Fruit fly (Drosophila melanogaster): Measurements from ENCODE around the gene CG42540.

The CG42540 gene

DNA sequence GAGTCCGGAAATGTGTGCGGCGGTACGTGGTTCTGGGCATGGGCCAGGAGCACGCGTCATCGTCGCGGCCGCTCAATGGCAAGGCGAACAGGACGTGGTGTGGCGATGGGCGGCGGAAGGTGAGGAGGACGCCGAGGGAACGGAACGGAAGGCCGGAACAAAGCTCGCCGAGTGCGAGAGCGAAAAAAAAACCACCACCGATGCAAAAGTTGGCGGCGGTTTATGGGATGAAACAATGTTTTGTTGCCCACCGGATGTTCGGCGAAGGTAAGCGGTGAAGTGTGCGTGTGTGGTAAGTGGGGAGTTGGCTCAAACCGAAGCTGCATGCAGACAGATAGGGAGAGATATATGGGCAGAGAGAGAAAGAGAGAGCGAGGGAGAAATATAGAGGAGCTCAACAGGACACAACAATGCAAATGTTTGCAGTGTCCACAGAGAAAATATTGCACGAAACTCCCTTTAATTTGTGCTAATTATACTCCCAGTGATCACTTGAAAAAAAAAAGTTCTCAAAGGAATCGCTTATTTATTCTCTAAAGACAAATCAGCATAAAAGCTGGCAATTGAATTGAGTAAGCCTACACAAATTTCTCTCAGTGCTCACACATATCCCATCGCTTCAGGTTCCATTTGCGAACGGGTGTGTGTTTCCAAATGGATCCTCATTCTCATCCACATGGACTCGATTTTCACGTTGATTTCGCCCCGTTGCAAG lies 63.8 kb downstream of the CG42540 start:
- TF ChIP-seq gl (tag; optimal IDR thresholded peaks at IDR 0.05) (peak; percentile 3), CG9948 (tag; optimal IDR thresholded peaks at IDR 0.05) (peak; percentile 66), CG13204 (GFP tag; optimal IDR thresholded peaks at IDR 0.05) (peak; percentile 64), D1 (tag; optimal IDR thresholded peaks at IDR 0.05) (no peak), Pif1B (GFP tag; optimal IDR thresholded peaks at IDR 0.05) (peak; percentile 29), CG8159 (tag; optimal IDR thresholded peaks at IDR 0.05) (peak; percentile 67), Snoo (tag; optimal IDR thresholded peaks at IDR 0.05) (peak; percentile 48), CG10348 (GFP tag; IDR thresholded peaks at IDR 0.05) (no peak), CG34367 (tag; optimal IDR thresholded peaks at IDR 0.05) (peak; percentile 43), CG4496 (GFP tag; IDR thresholded peaks at IDR 0.05) (no peak; the same call in 2 of the 3 replicates), CG12605 (GFP tag; IDR thresholded peaks at IDR 0.05) (peak; percentile 53; the same call in 1 of the 2 replicates), rn (GFP tag; IDR thresholded peaks at IDR 0.05) (no peak), CG17806 (tag; optimal IDR thresholded peaks at IDR 0.05) (peak; percentile 63), CG14655 (GFP tag; optimal IDR thresholded peaks at IDR 0.05) (peak; percentile 46), CG32121 (GFP tag; IDR thresholded peaks at IDR 0.05) (0 out of 2 replicates have a peak, but pooled peaks have one; percentile 19), CG8301 (tag; optimal IDR thresholded peaks at IDR 0.05) (peak; percentile 29), Pif1A (GFP tag; optimal IDR thresholded peaks at IDR 0.05) (peak; percentile 61), CG15710 (tag; optimal IDR thresholded peaks at IDR 0.05) (peak; percentile 63), EcR (GFP tag; optimal IDR thresholded peaks at IDR 0.05) (no peak), fd96Ca (GFP tag; IDR thresholded peaks at IDR 0.05) (peak; percentile 30; the same call in 1 of the 3 replicates), Ets98B (GFP tag; IDR thresholded peaks at IDR 0.05) (peak; percentile 22; the same call in 1 of the 2 replicates)

DNA sequence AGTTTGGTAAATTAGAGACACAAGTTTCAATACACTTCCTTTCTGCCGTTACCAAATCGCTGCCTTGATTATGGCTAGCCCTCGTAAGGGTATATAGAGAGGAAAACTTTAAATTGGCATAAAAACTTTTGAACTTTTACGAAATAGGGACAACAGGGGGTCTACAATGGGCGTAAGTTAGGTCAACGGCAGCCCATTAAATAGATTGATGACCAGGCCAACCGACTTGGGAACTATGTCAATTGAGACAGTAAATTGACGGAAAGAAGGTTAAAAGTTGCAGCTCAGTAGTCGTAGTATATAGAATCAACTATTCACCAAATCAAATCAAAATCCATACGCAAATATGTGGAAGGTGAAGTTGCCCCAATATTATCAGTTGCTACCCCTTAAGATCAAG lies 65.0 kb downstream of the CG42540 start, which contains the start of gene CG32246:
CG32246 (plus strand) TSS at position 301 of the 400 bp plus-strand sequence.
- no peak for TF ChIP-seq D1 (tag; optimal IDR thresholded peaks at IDR 0.05)
- no peak for TF ChIP-seq Pif1A (GFP tag; optimal IDR thresholded peaks at IDR 0.05)
- no peak for TF ChIP-seq gl (tag; optimal IDR thresholded peaks at IDR 0.05)
- TF ChIP-seq fd96Ca (GFP tag; IDR thresholded peaks at IDR 0.05), result no peak

DNA sequence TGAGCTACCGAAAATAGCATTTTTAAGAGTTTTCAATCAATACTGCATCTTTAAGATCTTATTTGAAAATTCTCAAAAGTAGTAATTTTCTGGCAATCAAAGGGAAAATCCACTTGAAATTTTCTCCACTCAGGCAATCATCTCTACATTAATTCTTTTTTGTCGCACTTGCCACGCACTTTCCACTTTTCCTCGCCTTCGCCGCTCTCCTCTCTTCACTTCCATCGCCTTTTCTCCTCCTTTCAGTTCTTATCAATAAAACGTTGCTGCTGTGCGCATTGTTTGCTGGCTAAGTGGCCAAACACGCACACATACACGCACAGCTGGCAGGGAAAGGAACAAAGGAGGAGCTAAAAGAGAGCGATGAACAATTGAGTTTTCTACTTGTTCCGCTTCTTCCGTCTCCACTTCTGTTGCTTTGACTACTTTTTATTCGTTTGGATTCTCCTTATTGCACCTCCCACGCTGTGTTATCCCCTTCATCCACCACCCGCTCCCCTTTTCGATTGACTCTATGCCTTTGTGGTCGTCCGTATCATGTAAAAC lies 67.2 kb downstream of the CG42540 start:
- TF ChIP-seq EcR (GFP tag; optimal IDR thresholded peaks at IDR 0.05), result peak; percentile 33
- TF ChIP-seq CG8301 (tag; optimal IDR thresholded peaks at IDR 0.05), result no peak

DNA sequence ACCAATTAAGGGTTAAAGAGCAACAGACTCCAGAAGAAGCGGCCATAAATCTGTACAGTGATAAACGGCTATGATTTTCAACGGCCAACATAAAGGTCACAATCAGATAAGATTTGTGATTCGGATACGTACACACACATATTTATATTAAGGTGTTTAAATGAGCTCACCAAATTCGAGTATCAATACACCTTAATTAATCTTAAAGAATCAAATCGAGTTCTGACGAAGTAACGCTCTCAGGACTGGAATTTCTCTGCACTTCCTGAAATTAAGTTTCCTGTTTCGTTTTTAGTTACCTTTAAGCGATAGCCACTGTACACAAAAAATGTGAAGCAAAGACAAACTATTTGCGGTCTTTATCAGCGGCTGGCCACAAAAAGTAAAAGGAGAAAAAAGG lies 68.0 kb downstream of the CG42540 start:
- TF ChIP-seq CG4496 (GFP tag; IDR thresholded peaks at IDR 0.05) (peak; percentile 65; the same call in 2 of the 3 replicates), CG13204 (GFP tag; optimal IDR thresholded peaks at IDR 0.05) (no peak), CG34367 (tag; optimal IDR thresholded peaks at IDR 0.05) (peak; percentile 44), CG32121 (GFP tag; IDR thresholded peaks at IDR 0.05) (peak; percentile 61), Pif1A (GFP tag; optimal IDR thresholded peaks at IDR 0.05) (peak; percentile 60), Ets98B (GFP tag; IDR thresholded peaks at IDR 0.05) (peak; percentile 37; the same call in 1 of the 2 replicates), CG8159 (tag; optimal IDR thresholded peaks at IDR 0.05) (peak; percentile 61), CG17806 (tag; optimal IDR thresholded peaks at IDR 0.05) (peak; percentile 35), rn (GFP tag; IDR thresholded peaks at IDR 0.05) (no peak; the same call in 1 of the 2 replicates), gl (tag; optimal IDR thresholded peaks at IDR 0.05) (peak; percentile 25), CG14655 (GFP tag; optimal IDR thresholded peaks at IDR 0.05) (peak; percentile 83), fd96Ca (GFP tag; IDR thresholded peaks at IDR 0.05) (peak; percentile 59; the same call in 1 of the 3 replicates), CG12605 (GFP tag; IDR thresholded peaks at IDR 0.05) (no peak), CG15710 (tag; optimal IDR thresholded peaks at IDR 0.05) (peak; percentile 69), EcR (GFP tag; optimal IDR thresholded peaks at IDR 0.05) (no peak), Snoo (tag; optimal IDR thresholded peaks at IDR 0.05) (no peak), Pif1B (GFP tag; optimal IDR thresholded peaks at IDR 0.05) (peak; percentile 44), CG9948 (tag; optimal IDR thresholded peaks at IDR 0.05) (peak; percentile 48), CG10348 (GFP tag; IDR thresholded peaks at IDR 0.05) (no peak), D1 (tag; optimal IDR thresholded peaks at IDR 0.05) (peak; percentile 31), CG8301 (tag; optimal IDR thresholded peaks at IDR 0.05) (peak; percentile 76)

DNA sequence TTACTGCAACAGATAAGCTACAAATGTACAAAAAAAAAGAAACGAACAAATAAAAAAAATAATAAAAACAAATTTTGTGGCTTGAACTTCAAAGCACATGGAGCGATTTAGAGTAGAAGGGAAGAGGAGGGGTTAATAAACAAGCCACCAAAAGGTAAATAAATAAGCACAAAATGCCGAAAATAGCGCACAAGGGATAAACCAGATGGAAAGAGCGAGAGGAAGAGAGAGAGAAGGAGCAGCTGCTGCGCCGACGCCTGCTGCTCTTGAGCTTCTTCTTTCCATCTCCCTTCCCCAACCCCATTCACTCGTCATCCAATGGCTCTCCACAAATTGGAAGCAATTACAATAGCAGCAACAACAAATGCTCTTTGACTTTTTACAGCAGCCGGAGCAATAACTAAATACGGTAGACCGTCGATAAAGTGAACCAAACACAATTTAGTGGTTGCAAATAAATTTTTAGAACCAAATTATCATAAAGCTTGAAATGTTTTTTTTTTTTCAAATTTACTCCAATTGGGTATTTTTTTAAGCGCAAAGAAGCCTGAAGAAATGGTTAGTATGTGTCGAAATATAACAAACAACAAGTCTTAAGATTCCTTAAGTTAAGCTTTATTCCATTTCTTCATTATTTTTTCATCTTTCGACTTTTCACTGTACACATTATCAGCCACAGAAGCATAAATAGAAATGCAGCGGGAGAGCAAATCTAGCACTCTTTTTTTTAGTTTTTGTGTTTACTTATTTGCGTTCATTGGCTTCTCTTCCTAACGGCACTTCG lies 68.7 kb downstream of the CG42540 start:
- peak; percentile 64 for TF ChIP-seq Snoo (tag; optimal IDR thresholded peaks at IDR 0.05)
- peak; percentile 93 for TF ChIP-seq CG32121 (GFP tag; IDR thresholded peaks at IDR 0.05)
- peak; percentile 89 for TF ChIP-seq CG9948 (tag; optimal IDR thresholded peaks at IDR 0.05)
- peak; percentile 80 for TF ChIP-seq Pif1B (GFP tag; optimal IDR thresholded peaks at IDR 0.05)
- peak; percentile 96 for TF ChIP-seq CG14655 (GFP tag; optimal IDR thresholded peaks at IDR 0.05)
- TF ChIP-seq CG8159 (tag; optimal IDR thresholded peaks at IDR 0.05), result peak; percentile 88
- TF ChIP-seq Ets98B (GFP tag; IDR thresholded peaks at IDR 0.05), result peak; percentile 89
- peak; percentile 95 for TF ChIP-seq CG8301 (tag; optimal IDR thresholded peaks at IDR 0.05)
- peak; percentile 64 for TF ChIP-seq gl (tag; optimal IDR thresholded peaks at IDR 0.05)
- peak; percentile 65 for TF ChIP-seq rn (GFP tag; IDR thresholded peaks at IDR 0.05)
- peak; percentile 91 for TF ChIP-seq CG4496 (GFP tag; IDR thresholded peaks at IDR 0.05)
- TF ChIP-seq CG10348 (GFP tag; IDR thresholded peaks at IDR 0.05), result peak; percentile 70; the same call in 1 of the 2 replicates
- peak; percentile 71 for TF ChIP-seq D1 (tag; optimal IDR thresholded peaks at IDR 0.05)
- peak; percentile 90 for TF ChIP-seq EcR (GFP tag; optimal IDR thresholded peaks at IDR 0.05)
- peak; percentile 68 for TF ChIP-seq CG13204 (GFP tag; optimal IDR thresholded peaks at IDR 0.05)
- peak; percentile 84 for TF ChIP-seq CG34367 (tag; optimal IDR thresholded peaks at IDR 0.05)
- peak; percentile 81 for TF ChIP-seq CG17806 (tag; optimal IDR thresholded peaks at IDR 0.05)
- peak; percentile 76 for TF ChIP-seq CG12605 (GFP tag; IDR thresholded peaks at IDR 0.05)
- TF ChIP-seq Pif1A (GFP tag; optimal IDR thresholded peaks at IDR 0.05), result peak; percentile 88
- peak; percentile 70; the same call in 2 of the 3 replicates for TF ChIP-seq fd96Ca (GFP tag; IDR thresholded peaks at IDR 0.05)
- TF ChIP-seq CG15710 (tag; optimal IDR thresholded peaks at IDR 0.05), result peak; percentile 88
